Worm (Caenorhabditis elegans): ENCODE measurements around the gene algn-7.

Gene algn-7

ce11 chrV:19934223-19934622 lies at the start of gene algn-7:
Gene algn-7, minus strand, starts transcription at chrV:19934323.
- no peak for TF ChIP-seq lin-11 (tag; optimal IDR thresholded peaks at IDR 0.05)

ce11 chrV:19981832-19982462 lies 47.8 kb upstream of the algn-7 start, which contains the start of gene Y60A3A.24:
Gene Y60A3A.24, minus strand, starts transcription at chrV:19981882.
- TF ChIP-seq ama-1 (optimal IDR thresholded peaks at IDR 0.05) (no peak), nhr-23 (tag; optimal IDR thresholded peaks at IDR 0.05) (no peak), gmeb-1 (tag; optimal IDR thresholded peaks at IDR 0.05) (peak; percentile 25), nhr-21 (tag; optimal IDR thresholded peaks at IDR 0.05) (no peak), crh-2 (tag; optimal IDR thresholded peaks at IDR 0.05) (peak; percentile 24), alr-1 (tag; optimal IDR thresholded peaks at IDR 0.05) (no peak), fos-1 (tag; optimal IDR thresholded peaks at IDR 0.05) (peak; percentile 80)

ce11 chrV:19978220-19978619 lies 44.1 kb upstream of the algn-7 start, which contains the start of gene srh-183:
Gene srh-183, minus strand, starts transcription at chrV:19978320.
- TF ChIP-seq C34F6.9 (tag; optimal IDR thresholded peaks at IDR 0.05), result no peak
- no peak for TF ChIP-seq lin-39 (tag; optimal IDR thresholded peaks at IDR 0.05)
- no peak for TF ChIP-seq blmp-1 (tag; optimal IDR thresholded peaks at IDR 0.05; ENCODE audit: insufficient read depth)
- no peak for TF ChIP-seq mab-5 (tag; optimal IDR thresholded peaks at IDR 0.05)
- no peak for TF ChIP-seq ZK546.5 (tag; optimal IDR thresholded peaks at IDR 0.05)
- TF ChIP-seq nhr-129 (tag; optimal IDR thresholded peaks at IDR 0.05), result no peak
- TF ChIP-seq ztf-11 (tag; optimal IDR thresholded peaks at IDR 0.05), result no peak
- TF ChIP-seq snpc-4 (tag; optimal IDR thresholded peaks at IDR 0.05), result no peak
- TF ChIP-seq nhr-77 (tag; optimal IDR thresholded peaks at IDR 0.05), result no peak
- TF ChIP-seq nhr-23 (tag; optimal IDR thresholded peaks at IDR 0.05), result no peak
- no peak for TF ChIP-seq nhr-10 (tag; optimal IDR thresholded peaks at IDR 0.05)
- no peak for TF ChIP-seq dmd-4 (tag; optimal IDR thresholded peaks at IDR 0.05)
- TF ChIP-seq F13H6.1 (tag; optimal IDR thresholded peaks at IDR 0.05), result no peak
- no peak for TF ChIP-seq lsy-2 (tag; optimal IDR thresholded peaks at IDR 0.05)

ce11 chrV:19972984-19973383 lies 38.9 kb upstream of the algn-7 start, which contains the start of gene srh-173:
Gene srh-173, plus strand, starts transcription at chrV:19973284.
- TF ChIP-seq dmd-4 (tag; optimal IDR thresholded peaks at IDR 0.05), result no peak
- no peak for TF ChIP-seq gmeb-1 (tag; optimal IDR thresholded peaks at IDR 0.05)
- TF ChIP-seq mab-5 (tag; optimal IDR thresholded peaks at IDR 0.05), result no peak
- no peak for TF ChIP-seq nhr-237 (tag; optimal IDR thresholded peaks at IDR 0.05)
- TF ChIP-seq ceh-82 (tag; optimal IDR thresholded peaks at IDR 0.05), result no peak
- no peak for TF ChIP-seq lin-13 (GFP tag; optimal IDR thresholded peaks at IDR 0.05)
- no peak for TF ChIP-seq nhr-12 (tag; optimal IDR thresholded peaks at IDR 0.05)
- TF ChIP-seq unc-55 (GFP tag; optimal IDR thresholded peaks at IDR 0.05), result no peak
- no peak for TF ChIP-seq sma-9 (GFP tag; optimal IDR thresholded peaks at IDR 0.05)
- TF ChIP-seq sma-9 (tag; optimal IDR thresholded peaks at IDR 0.05), result no peak
- no peak for TF ChIP-seq fos-1 (tag; optimal IDR thresholded peaks at IDR 0.05)
- TF ChIP-seq nhr-21 (tag; optimal IDR thresholded peaks at IDR 0.05), result no peak
- TF ChIP-seq ztf-4 (tag; optimal IDR thresholded peaks at IDR 0.05), result no peak
- no peak for TF ChIP-seq nhr-23 (tag; optimal IDR thresholded peaks at IDR 0.05)
- TF ChIP-seq sem-4 (tag; optimal IDR thresholded peaks at IDR 0.05), result no peak
- no peak for TF ChIP-seq blmp-1 (tag; optimal IDR thresholded peaks at IDR 0.05; ENCODE audit: insufficient read depth)
- no peak for TF ChIP-seq mdl-1 (tag; optimal IDR thresholded peaks at IDR 0.05)
- TF ChIP-seq ceh-16 (tag; optimal IDR thresholded peaks at IDR 0.05), result no peak
- no peak for TF ChIP-seq C34F6.9 (tag; optimal IDR thresholded peaks at IDR 0.05)
- TF ChIP-seq lin-39 (tag; optimal IDR thresholded peaks at IDR 0.05), result no peak

- TF ChIP-seq zag-1 (tag; optimal IDR thresholded peaks at IDR 0.05) (no peak), gmeb-1 (tag; optimal IDR thresholded peaks at IDR 0.05) (no peak), nhr-11 (tag; optimal IDR thresholded peaks at IDR 0.05) (no peak), nhr-6 (tag; optimal IDR thresholded peaks at IDR 0.05) (no peak), F13H6.1 (tag; optimal IDR thresholded peaks at IDR 0.05) (no peak), dmd-4 (tag; optimal IDR thresholded peaks at IDR 0.05) (no peak), elt-1 (tag; optimal IDR thresholded peaks at IDR 0.05) (no peak), nhr-23 (tag; optimal IDR thresholded peaks at IDR 0.05) (no peak), ama-1 (optimal IDR thresholded peaks at IDR 0.05) (no peak), sma-9 (GFP tag; optimal IDR thresholded peaks at IDR 0.05) (no peak), sma-9 (tag; optimal IDR thresholded peaks at IDR 0.05) (no peak), aly-2 (tag; optimal IDR thresholded peaks at IDR 0.05) (no peak), sma-3 (GFP tag; optimal IDR thresholded peaks at IDR 0.05) (no peak), mdl-1 (tag; optimal IDR thresholded peaks at IDR 0.05) (no peak), unc-55 (GFP tag; optimal IDR thresholded peaks at IDR 0.05) (no peak), lsy-2 (tag; optimal IDR thresholded peaks at IDR 0.05) (no peak)
Measured at ce11 chrV:19965626-19966025, 31.5 kb upstream of the algn-7 start, which contains the start of gene srh-171. Gene srh-171, plus strand, starts transcription at chrV:19965700.
